Worm (Caenorhabditis elegans): ENCODE results near the gene srd-69.
A peak's percentile ranks its signal among the peaks of the same experiment; 100 is the strongest.

- peak; percentile 44 for TF ChIP-seq W03F9.2 (tag; optimal IDR thresholded peaks at IDR 0.05)
- no peak for TF ChIP-seq him-1 (tag; optimal IDR thresholded peaks at IDR 0.05)
Observed at ce11 chrIII:2375918-2376317, 13.2 kb downstream of the srd-69 start, which contains the start of gene H14E04.2.
